Fruit fly (Drosophila melanogaster): ENCODE results near the gene CG13999.

The CG13999 gene

dm6 chr2L:5906893-5907850, 49.1 kb downstream of the CG13999 start, which contains the start of gene bchs (continued):
- TF ChIP-seq CG8765 (GFP tag; IDR thresholded peaks at IDR 0.05) (no peak), CG17568 (GFP tag; optimal IDR thresholded peaks at IDR 0.05) (no peak), schlank (tag; optimal IDR thresholded peaks at IDR 0.05) (peak; percentile 95), CG10462 (GFP tag; optimal IDR thresholded peaks at IDR 0.05) (no peak), mam (GFP tag; optimal IDR thresholded peaks at IDR 0.05) (peak; percentile 64), cato (GFP tag; optimal IDR thresholded peaks at IDR 0.05; ENCODE audit: borderline replicate concordance) (peak; percentile 74), CG10209 (GFP tag; optimal IDR thresholded peaks at IDR 0.05) (peak; percentile 95), Nf-YC (tag; optimal IDR thresholded peaks at IDR 0.05) (no peak), Jarid2 (GFP tag; optimal IDR thresholded peaks at IDR 0.05) (peak; percentile 79), CG14710 (tag; optimal IDR thresholded peaks at IDR 0.05) (peak; percentile 76), CG3065 (GFP tag; optimal IDR thresholded peaks at IDR 0.05) (peak; percentile 61), CG31365 (tag; optimal IDR thresholded peaks at IDR 0.05) (peak; percentile 89), gfzf (GFP tag; optimal IDR thresholded peaks at IDR 0.05) (no peak), CG12299 (tag; optimal IDR thresholded peaks at IDR 0.05) (peak; percentile 91), kah (GFP tag; optimal IDR thresholded peaks at IDR 0.05) (peak; percentile 95), Dad (GFP tag; optimal IDR thresholded peaks at IDR 0.05) (peak; percentile 73), zf30C (GFP tag; optimal IDR thresholded peaks at IDR 0.05) (peak; percentile 41), CG7556 (GFP tag; optimal IDR thresholded peaks at IDR 0.05) (peak; percentile 90), CG3838 (GFP tag; optimal IDR thresholded peaks at IDR 0.05) (peak; percentile 82), CG18011 (GFP tag; optimal IDR thresholded peaks at IDR 0.05) (no peak), Doc3 (GFP tag; IDR thresholded peaks at IDR 0.05; ENCODE audit: partially characterized antibody) (peak; percentile 49), Hsf (GFP tag; optimal IDR thresholded peaks at IDR 0.05) (peak; percentile 78), Hey (tag; optimal IDR thresholded peaks at IDR 0.05) (peak; percentile 92), CG5245 (GFP tag; optimal IDR thresholded peaks at IDR 0.05) (peak; percentile 75), fd64A (GFP tag; optimal IDR thresholded peaks at IDR 0.05) (peak; percentile 98), nau (GFP tag; optimal IDR thresholded peaks at IDR 0.05) (no peak), CG17385 (GFP tag; optimal IDR thresholded peaks at IDR 0.05) (peak; percentile 85), Xbp1 (GFP tag; optimal IDR thresholded peaks at IDR 0.05) (peak; percentile 37), Mes4 (GFP tag; optimal IDR thresholded peaks at IDR 0.05) (peak; percentile 88), eyg (GFP tag; optimal IDR thresholded peaks at IDR 0.05) (peak; percentile 85), Gsc (GFP tag; IDR thresholded peaks at IDR 0.05) (no peak), sob (GFP tag; IDR thresholded peaks at IDR 0.05) (peak; percentile 84), Stat92E (GFP tag; optimal IDR thresholded peaks at IDR 0.05) (no peak), PHDP (tag; optimal IDR thresholded peaks at IDR 0.05) (peak; percentile 92), Dp (GFP tag; optimal IDR thresholded peaks at IDR 0.05) (peak; percentile 98), odd (GFP tag; optimal IDR thresholded peaks at IDR 0.05) (peak; percentile 96), Meics (GFP tag; optimal IDR thresholded peaks at IDR 0.05) (peak; percentile 88), Sox102F (GFP tag; optimal IDR thresholded peaks at IDR 0.05) (peak; percentile 81), CTCF (GFP tag; optimal IDR thresholded peaks at IDR 0.05) (peak; percentile 60), knrl (GFP tag; IDR thresholded peaks at IDR 0.05; ENCODE audit: partially characterized antibody) (0 out of 3 replicates have a peak, but pooled peaks have one; percentile 9), CG13296 (GFP tag; optimal IDR thresholded peaks at IDR 0.05) (peak; percentile 92), fd96Cb (tag; optimal IDR thresholded peaks at IDR 0.05) (peak; percentile 44), CG30403 (GFP tag; optimal IDR thresholded peaks at IDR 0.05) (peak; percentile 22), slou (GFP tag; optimal IDR thresholded peaks at IDR 0.05) (no peak), CG10959 (GFP tag; IDR thresholded peaks at IDR 0.05) (peak; percentile 44), BEAF-32 (GFP tag; optimal IDR thresholded peaks at IDR 0.05) (peak; percentile 33), CG11093 (GFP tag; IDR thresholded peaks at IDR 0.05) (peak; percentile 54; the same call in 1 of the 3 replicates), slbo (GFP tag; IDR thresholded peaks at IDR 0.05) (peak; percentile 51; the same call in 1 of the 2 replicates)
